Fruit fly (Drosophila melanogaster): ENCODE data around the gene tow.

- TF ChIP-seq psq (optimal IDR thresholded peaks at IDR 0.05): no peak
- TF ChIP-seq Myc (optimal IDR thresholded peaks at IDR 0.05): no peak
- TF ChIP-seq ttk (optimal IDR thresholded peaks at IDR 0.05): no peak
- no peak for TF ChIP-seq h (optimal IDR thresholded peaks at IDR 0.05)
Measured at dm6 chr3L:6964488-6965152, 22.0 kb downstream of the tow start, which contains the start of gene sgl.

All from Kc167 (cell line).